Fruit fly (Drosophila melanogaster) Kc167 (cell line): Measurements from ENCODE around the gene CG45690.

Experiments
- Myc ChIP-seq: fragments of >200 bp; optimal IDR thresholded peaks from 2 replicates; lab custom pipeline; 2017; ENCODE audit warnings: missing external identifiers
- psq ChIP-seq: fragments of >200 bp; optimal IDR thresholded peaks from 2 replicates; lab custom pipeline; 2017; ENCODE audit warnings: missing external identifiers
- ttk ChIP-seq: sonication (Bioruptor generic); optimal IDR thresholded peaks from 2 replicates; lab custom pipeline; 2017; ENCODE audit warnings: missing external identifiers

dm6 chr2L:10708089-10708488 is 50.0 kb downstream of the CG45690 start:
- TF ChIP-seq ttk (lab: Kevin White, UChicago) (no peak), Myc (lab: Kevin White, UChicago) (no peak), psq (lab: Kevin White, UChicago) (no peak)
